Fruit fly (Drosophila melanogaster): ENCODE measurements around the gene Msr-110.

Gene Msr-110

DNA sequence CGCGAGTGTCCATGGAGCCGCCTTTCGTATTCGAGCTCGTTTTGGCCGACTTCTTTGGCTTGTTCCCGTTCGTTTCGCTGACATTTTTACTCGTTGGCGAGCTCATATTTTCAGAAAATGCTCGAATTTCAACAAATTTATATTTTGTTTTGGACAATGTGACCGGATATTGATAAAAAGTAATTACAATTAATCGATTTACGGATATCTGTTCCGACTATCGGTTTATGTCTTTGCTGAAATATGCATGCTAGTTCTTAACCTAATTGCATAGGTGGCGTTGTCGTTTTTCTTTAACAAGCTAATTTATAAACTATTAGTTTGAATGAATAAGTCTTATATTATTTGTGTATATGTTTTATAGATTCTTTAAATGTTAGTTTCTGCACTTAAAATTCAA is 31.0 kb upstream of the Msr-110 start, which contains the start of gene Eaf6 (continued):
- TF ChIP-seq CG18011 (GFP tag; optimal IDR thresholded peaks at IDR 0.05) (no peak), Sry-β (GFP tag; optimal IDR thresholded peaks at IDR 0.05) (no peak), Scr (GFP tag; IDR thresholded peaks at IDR 0.05; ENCODE audit: partially characterized antibody) (peak; percentile 52), unpg (GFP tag; optimal IDR thresholded peaks at IDR 0.05) (peak; percentile 8), dati (GFP tag; IDR thresholded peaks at IDR 0.05) (no peak), Atf-2 (GFP tag; optimal IDR thresholded peaks at IDR 0.05) (no peak), repo (GFP tag; optimal IDR thresholded peaks at IDR 0.05) (no peak)

DNA sequence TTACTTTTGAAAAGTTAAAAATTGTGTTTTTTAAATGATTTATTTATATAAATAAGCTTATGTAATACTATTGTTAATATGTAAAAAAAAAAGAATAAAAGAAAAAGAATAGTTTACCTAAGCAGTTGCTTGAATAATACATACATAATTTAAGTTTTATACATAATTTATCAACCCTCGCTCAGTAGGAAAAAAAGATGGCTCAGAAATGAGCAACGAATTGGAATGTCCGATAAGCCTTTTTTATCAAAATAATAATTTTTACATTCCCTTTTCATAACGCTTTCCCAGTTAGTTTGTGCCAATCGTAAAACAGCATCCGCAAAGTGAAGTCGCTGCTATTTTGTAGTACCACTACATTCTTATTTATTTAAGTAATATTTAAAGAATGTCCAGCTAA is 27.3 kb upstream of the Msr-110 start, which contains the start of gene mthl2:
TSS of gene mthl2 (plus strand) at position 301 of the 400 bp plus-strand sequence.
- TF ChIP-seq Deaf1 (tag; optimal IDR thresholded peaks at IDR 0.05), result no peak
- TF ChIP-seq knrl (GFP tag; IDR thresholded peaks at IDR 0.05; ENCODE audit: partially characterized antibody), result no peak
- no peak for TF ChIP-seq CG16815 (GFP tag; optimal IDR thresholded peaks at IDR 0.05)
- no peak for TF ChIP-seq ERR (GFP tag; optimal IDR thresholded peaks at IDR 0.05)
- TF ChIP-seq tna (GFP tag; IDR thresholded peaks at IDR 0.05; ENCODE audit: partially characterized antibody), result no peak
- no peak for TF ChIP-seq sd (tag; optimal IDR thresholded peaks at IDR 0.05)
- no peak for TF ChIP-seq CG10147 (GFP tag; optimal IDR thresholded peaks at IDR 0.05)
- no peak for TF ChIP-seq pb (GFP tag; optimal IDR thresholded peaks at IDR 0.05)
- no peak for TF ChIP-seq Dip3 (GFP tag; optimal IDR thresholded peaks at IDR 0.05)
- TF ChIP-seq Optix (GFP tag; IDR thresholded peaks at IDR 0.05), result no peak
- TF ChIP-seq abd-A (tag; optimal IDR thresholded peaks at IDR 0.05), result no peak
- TF ChIP-seq schlank (tag; optimal IDR thresholded peaks at IDR 0.05), result no peak

DNA sequence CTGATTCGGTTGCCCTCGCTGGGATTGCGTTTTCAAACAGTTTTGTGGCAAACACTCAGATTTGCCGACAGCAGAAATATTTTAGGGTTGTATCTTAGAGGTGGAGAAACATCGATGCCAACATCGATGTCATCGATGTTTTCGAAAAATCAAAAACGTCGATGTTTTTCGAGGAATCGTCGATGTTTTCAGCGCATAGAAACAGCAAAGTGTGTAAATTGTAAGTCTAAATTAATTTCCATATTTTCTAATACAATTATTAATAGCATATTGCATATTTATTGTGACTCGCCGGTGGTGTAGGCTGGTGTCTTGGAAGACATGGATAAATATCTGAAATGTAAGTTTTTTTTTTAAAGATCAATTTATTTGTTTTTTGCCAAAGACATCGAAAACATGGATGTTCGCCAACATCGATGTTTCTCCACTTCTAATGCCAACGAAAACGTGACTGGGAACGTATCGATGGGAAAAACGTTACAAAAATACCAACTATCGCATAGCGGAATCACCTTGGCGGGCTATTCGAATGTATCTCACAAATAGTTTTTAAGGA is 26.8 kb upstream of the Msr-110 start, which contains the start of gene TM9SF3:
TSS of gene TM9SF3 (minus strand) at position 120 of the 556 bp plus-strand sequence.
- TF ChIP-seq Gug (GFP tag; IDR thresholded peaks at IDR 0.05) (0 out of 4 replicates have a peak, but pooled peaks have one; percentile 9), Hmr (GFP tag; optimal IDR thresholded peaks at IDR 0.05) (no peak), CG1233 (GFP tag; optimal IDR thresholded peaks at IDR 0.05) (peak; percentile 4), Dbx (GFP tag; IDR thresholded peaks at IDR 0.05) (no peak), CG11398 (GFP tag; optimal IDR thresholded peaks at IDR 0.05) (no peak), Hr3 (GFP tag; optimal IDR thresholded peaks at IDR 0.05) (peak; percentile 33), vvl (GFP tag; IDR thresholded peaks at IDR 0.05) (no peak), CG13123 (GFP tag; optimal IDR thresholded peaks at IDR 0.05) (no peak), Ets65A (GFP tag) (peak; percentile 94), z (GFP tag; IDR thresholded peaks at IDR 0.05) (no peak), emc (GFP tag; optimal IDR thresholded peaks at IDR 0.05) (no peak), dmrt11E (tag; optimal IDR thresholded peaks at IDR 0.05) (no peak), ranshi (GFP tag; IDR thresholded peaks at IDR 0.05) (no peak), gro (GFP tag; optimal IDR thresholded peaks at IDR 0.05) (no peak), vnd (GFP tag; IDR thresholded peaks at IDR 0.05; ENCODE audit: partially characterized antibody) (peak; percentile 90), CG1602 (GFP tag; optimal IDR thresholded peaks at IDR 0.05) (peak; percentile 22), Hr78 (GFP tag; optimal IDR thresholded peaks at IDR 0.05) (no peak), crp (GFP tag; optimal IDR thresholded peaks at IDR 0.05) (peak in 1 of 2 experiments; percentile 4), slbo (GFP tag; IDR thresholded peaks at IDR 0.05) (peak; percentile 46; the same call in 1 of the 2 replicates), CG7372 (GFP tag; IDR thresholded peaks at IDR 0.05) (no peak), onecut (GFP tag; IDR thresholded peaks at IDR 0.05) (no peak), Eip74EF (GFP tag; optimal IDR thresholded peaks at IDR 0.05) (no peak), chm (GFP tag; IDR thresholded peaks at IDR 0.05) (no peak), stwl (tag; optimal IDR thresholded peaks at IDR 0.05) (peak; percentile 39), HLH4C (GFP tag; IDR thresholded peaks at IDR 0.05; ENCODE audit: partially characterized antibody) (peak; percentile 88), ac (GFP tag; optimal IDR thresholded peaks at IDR 0.05) (no peak), twi (tag; optimal IDR thresholded peaks at IDR 0.05) (no peak), eve (GFP tag; optimal IDR thresholded peaks at IDR 0.05) (no peak), CG15479 (GFP tag; optimal IDR thresholded peaks at IDR 0.05) (no peak)
